2 worm cellular contexts compared by ENCODE assay signal in the genomic region with DNA sequence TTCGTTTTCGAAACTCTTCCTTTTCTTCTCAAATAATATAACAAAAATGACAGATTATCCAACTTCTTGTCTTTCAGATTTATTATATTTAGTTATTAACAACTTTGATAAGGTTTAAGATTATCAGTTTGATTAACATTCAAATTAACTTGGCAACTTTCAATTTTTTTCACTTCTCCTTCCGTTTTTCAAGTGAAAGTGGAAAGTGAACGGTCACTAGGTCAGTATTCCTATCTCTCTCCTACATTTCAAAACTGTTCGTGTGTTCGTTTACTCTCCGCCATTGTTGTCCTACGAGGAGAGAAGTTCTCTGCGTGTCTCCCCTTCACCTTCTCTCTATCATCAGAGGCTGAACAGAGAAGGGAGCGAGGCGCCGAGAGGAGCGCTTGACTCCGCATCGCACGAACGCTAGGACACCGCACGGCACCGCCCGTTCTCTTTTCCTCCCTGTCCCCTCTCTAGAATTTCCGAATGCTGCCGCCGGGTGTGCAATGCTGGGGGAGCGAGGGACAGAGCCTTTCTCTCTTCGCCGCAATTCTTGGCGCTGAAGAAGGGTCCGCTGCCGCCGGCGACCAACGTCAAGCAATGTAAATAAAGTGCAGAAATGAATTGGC.
TF ChIP-seq lines count a peak whose summit lies in the region.

No protein-coding gene starts in this region.

TF ChIP-seq in whole organism, L2 larva, 48 proteins besides CTCF, POLR2A, EP300 and RAD21 (continued from another document):
- TF ChIP-seq sem-4 (tag; optimal IDR thresholded peaks at IDR 0.05; lab: Kevin White, UChicago) (peak; percentile 2), nhr-237 (tag; optimal IDR thresholded peaks at IDR 0.05; lab: Kevin White, UChicago) (no peak), zag-1 (tag; optimal IDR thresholded peaks at IDR 0.05; lab: Kevin White, UChicago) (peak; percentile 41), nhr-129 (tag; optimal IDR thresholded peaks at IDR 0.05; lab: Kevin White, UChicago) (no peak), nhr-21 (tag; optimal IDR thresholded peaks at IDR 0.05; lab: Kevin White, UChicago) (peak; percentile 8), mdl-1 (tag; optimal IDR thresholded peaks at IDR 0.05; lab: Kevin White, UChicago) (peak; percentile 35 to 41), nhr-11 (tag; optimal IDR thresholded peaks at IDR 0.05; lab: Kevin White, UChicago) (no peak), nhr-25 (tag; optimal IDR thresholded peaks at IDR 0.05; lab: Kevin White, UChicago) (no peak), ZK546.5 (tag; optimal IDR thresholded peaks at IDR 0.05; lab: Kevin White, UChicago) (no peak), Y55F3AM.14 (GFP tag; optimal IDR thresholded peaks at IDR 0.05; lab: Kevin White, UChicago) (peak; percentile 36), ceh-16 (tag; optimal IDR thresholded peaks at IDR 0.05; lab: Kevin White, UChicago) (no peak), blmp-1 (tag; optimal IDR thresholded peaks at IDR 0.05; lab: Kevin White, UChicago; ENCODE audit: insufficient read depth) (peak; percentile 89)

TF ChIP-seq in whole organism, L4 larva, 104 proteins besides CTCF, POLR2A, EP300 and RAD21 (continued from another document):
- TF ChIP-seq zip-2 (tag; optimal IDR thresholded peaks at IDR 0.05; lab: Kevin White, UChicago) (no peak), T20F7.1 (GFP tag; optimal IDR thresholded peaks at IDR 0.05; lab: Kevin White, UChicago) (no peak), nhr-10 (tag; optimal IDR thresholded peaks at IDR 0.05; lab: Kevin White, UChicago) (no peak), daf-8 (GFP tag; IDR thresholded peaks at IDR 0.05; lab: Robert Waterston, UW) (no peak), hif-1 (tag; optimal IDR thresholded peaks at IDR 0.05; lab: Kevin White, UChicago) (peak in 1 of 2 experiments; percentile 77), lim-7 (GFP tag; IDR thresholded peaks at IDR 0.05; lab: Robert Waterston, UW) (no peak), ceh-44 (GFP tag; IDR thresholded peaks at IDR 0.05; lab: Robert Waterston, UW) (no peak), nhr-11 (tag; optimal IDR thresholded peaks at IDR 0.05; lab: Kevin White, UChicago) (no peak), daf-16 (GFP tag; optimal IDR thresholded peaks at IDR 0.05; lab: Kevin White, UChicago) (peak in 1 of 2 experiments; percentile 46), daf-16 (tag; optimal IDR thresholded peaks at IDR 0.05; lab: Kevin White, UChicago) (peak; percentile 24), lin-1 (GFP tag; IDR thresholded peaks at IDR 0.05; lab: Robert Waterston, UW) (0 out of 2 replicates have a peak, but pooled peaks have one; percentile 31), aly-2 (tag; optimal IDR thresholded peaks at IDR 0.05; lab: Kevin White, UChicago) (no peak), Y5F2A.4 (GFP tag; optimal IDR thresholded peaks at IDR 0.05; lab: Kevin White, UChicago) (no peak), dmd-9 (GFP tag; IDR thresholded peaks at IDR 0.05; lab: Robert Waterston, UW) (no peak), ceh-62 (tag; optimal IDR thresholded peaks at IDR 0.05; lab: Kevin White, UChicago) (no peak), F10B5.3 (tag; optimal IDR thresholded peaks at IDR 0.05; lab: Kevin White, UChicago) (peak; percentile 32), mdl-1 (tag; optimal IDR thresholded peaks at IDR 0.05; lab: Kevin White, UChicago) (peak; percentile 28 to 36), ztf-7 (tag; optimal IDR thresholded peaks at IDR 0.05; lab: Kevin White, UChicago) (no peak), Y75B8A.6 (GFP tag; IDR thresholded peaks at IDR 0.05; lab: Robert Waterston, UW) (no peak), madf-5 (GFP tag; IDR thresholded peaks at IDR 0.05; lab: Robert Waterston, UW) (no peak), nhr-48 (tag; optimal IDR thresholded peaks at IDR 0.05; lab: Kevin White, UChicago) (peak; percentile 44), daf-19 (GFP tag; conservative IDR thresholded peaks at IDR 0.05; lab: Robert Waterston, UW) (no peak), zfp-3 (GFP tag; conservative IDR thresholded peaks at IDR 0.05; lab: Robert Waterston, UW) (no peak), daf-12 (tag; optimal IDR thresholded peaks at IDR 0.05; lab: Kevin White, UChicago) (no peak), dmd-8 (GFP tag; IDR thresholded peaks at IDR 0.05; lab: Robert Waterston, UW) (no peak), egl-43 (GFP tag; IDR thresholded peaks at IDR 0.05; lab: Robert Waterston, UW) (peak; percentile 89), ztf-11 (tag; optimal IDR thresholded peaks at IDR 0.05; lab: Kevin White, UChicago) (no peak), pqm-1 (tag; optimal IDR thresholded peaks at IDR 0.05; lab: Kevin White, UChicago) (no peak), ama-1 (optimal IDR thresholded peaks at IDR 0.05; lab: Kevin White, UChicago) (no peak), F44E2.7 (GFP tag; IDR thresholded peaks at IDR 0.05; lab: Robert Waterston, UW) (no peak), F26F4.8 (GFP tag; conservative IDR thresholded peaks at IDR 0.05; lab: Robert Waterston, UW) (no peak), dve-1 (tag; optimal IDR thresholded peaks at IDR 0.05; lab: Kevin White, UChicago; ENCODE audit: insufficient read depth) (peak; percentile 42), tra-1 (GFP tag; IDR thresholded peaks at IDR 0.05; lab: Robert Waterston, UW) (0 out of 2 replicates have a peak, but pooled peaks have one; percentile 43), mep-1 (tag; optimal IDR thresholded peaks at IDR 0.05; lab: Kevin White, UChicago) (peak; percentile 62), dpl-1 (GFP tag; optimal IDR thresholded peaks at IDR 0.05; lab: Kevin White, UChicago) (peak; percentile 0), hmg-1.1 (GFP tag; IDR thresholded peaks at IDR 0.05; lab: Robert Waterston, UW) (peak; percentile 87), nhr-102 (tag; optimal IDR thresholded peaks at IDR 0.05; lab: Kevin White, UChicago) (no peak), pha-4 (GFP tag; IDR thresholded peaks at IDR 0.05; lab: Robert Waterston, UW) (peak; percentile 40; the same call in 1 of the 2 replicates), pha-4 (tag; optimal IDR thresholded peaks at IDR 0.05; lab: Kevin White, UChicago) (peak; percentile 20), ZK337.2 (GFP tag; IDR thresholded peaks at IDR 0.05; lab: Robert Waterston, UW) (no peak), D1046.2 (GFP tag; IDR thresholded peaks at IDR 0.05; lab: Robert Waterston, UW) (no peak), zip-11 (GFP tag; IDR thresholded peaks at IDR 0.05; lab: Robert Waterston, UW) (no peak), nhr-25 (tag; optimal IDR thresholded peaks at IDR 0.05; lab: Kevin White, UChicago; ENCODE audit: borderline replicate concordance, insufficient read depth) (no peak), ctbp-1 (GFP tag; IDR thresholded peaks at IDR 0.05; lab: Robert Waterston, UW) (0 out of 2 replicates have a peak, but pooled peaks have one; percentile 42), tag-97 (GFP tag; IDR thresholded peaks at IDR 0.05; lab: Robert Waterston, UW) (no peak), fos-1 (tag; optimal IDR thresholded peaks at IDR 0.05; lab: Kevin White, UChicago) (no peak), fkh-10 (GFP tag; optimal IDR thresholded peaks at IDR 0.05; lab: Kevin White, UChicago) (no peak), ces-1 (GFP tag; optimal IDR thresholded peaks at IDR 0.05; lab: Kevin White, UChicago) (no peak), attf-4 (tag; optimal IDR thresholded peaks at IDR 0.05; lab: Kevin White, UChicago) (no peak), ZK546.5 (tag; optimal IDR thresholded peaks at IDR 0.05; lab: Kevin White, UChicago) (no peak), nhr-42 (GFP tag; IDR thresholded peaks at IDR 0.05; lab: Robert Waterston, UW) (peak; percentile 73; the same call in 1 of the 2 replicates), Y48G9A.11 (GFP tag; IDR thresholded peaks at IDR 0.05; lab: Robert Waterston, UW) (no peak), ceh-32 (tag; optimal IDR thresholded peaks at IDR 0.05; lab: Kevin White, UChicago; ENCODE audit: poor library complexity) (peak; percentile 66), nhr-77 (tag; optimal IDR thresholded peaks at IDR 0.05; lab: Kevin White, UChicago) (no peak), unc-62 (GFP tag; optimal IDR thresholded peaks at IDR 0.05 in 1 of 2; lab: Kevin White, UChicago) (no peak), unc-62 (tag; optimal IDR thresholded peaks at IDR 0.05; lab: Kevin White, UChicago) (no peak), arid-1 (GFP tag; conservative IDR thresholded peaks at IDR 0.05; lab: Robert Waterston, UW) (no peak), nhr-28 (tag; optimal IDR thresholded peaks at IDR 0.05; lab: Kevin White, UChicago) (peak; percentile 19), lin-29 (GFP tag; IDR thresholded peaks at IDR 0.05; lab: Robert Waterston, UW) (0 out of 2 replicates have a peak, but pooled peaks have one; percentile 20), snpc-4 (tag; optimal IDR thresholded peaks at IDR 0.05; lab: Kevin White, UChicago) (no peak), hlh-11 (tag; optimal IDR thresholded peaks at IDR 0.05; lab: Kevin White, UChicago) (peak; percentile 84), rbr-2 (tag; optimal IDR thresholded peaks at IDR 0.05; lab: Kevin White, UChicago) (peak; percentile 71), dmd-6 (GFP tag; IDR thresholded peaks at IDR 0.05; lab: Robert Waterston, UW) (no peak; the same call in 1 of the 2 replicates), mxl-2 (GFP tag; conservative IDR thresholded peaks at IDR 0.05; lab: Robert Waterston, UW) (no peak), nhr-111 (GFP tag; optimal IDR thresholded peaks at IDR 0.05; lab: Kevin White, UChicago) (no peak), mes-2 (tag; optimal IDR thresholded peaks at IDR 0.05; lab: Kevin White, UChicago; ENCODE audit: poor library complexity, severe bottlenecking) (peak; percentile 70), sdz-12 (GFP tag; optimal IDR thresholded peaks at IDR 0.05; lab: Kevin White, UChicago) (no peak), php-3 (GFP tag; IDR thresholded peaks at IDR 0.05; lab: Robert Waterston, UW) (peak; percentile 40; the same call in 1 of the 2 replicates), hlh-30 (tag; optimal IDR thresholded peaks at IDR 0.05; lab: Kevin White, UChicago; ENCODE audit: insufficient read depth) (peak; percentile 51), duxl-1 (tag; optimal IDR thresholded peaks at IDR 0.05; lab: Kevin White, UChicago; ENCODE audit: poor library complexity) (peak; percentile 37), ceh-28 (tag; optimal IDR thresholded peaks at IDR 0.05; lab: Kevin White, UChicago) (no peak), egl-27 (tag; optimal IDR thresholded peaks at IDR 0.05; lab: Kevin White, UChicago) (no peak), nhr-237 (tag; optimal IDR thresholded peaks at IDR 0.05; lab: Kevin White, UChicago) (no peak), T26A8.4 (GFP tag; IDR thresholded peaks at IDR 0.05; lab: Robert Waterston, UW) (peak; percentile 59), snpc-1.2 (GFP tag; IDR thresholded peaks at IDR 0.05; lab: Robert Waterston, UW) (no peak), cey-2 (tag; optimal IDR thresholded peaks at IDR 0.05; lab: Kevin White, UChicago; ENCODE audit: borderline replicate concordance, insufficient read depth) (no peak), vab-7 (GFP tag; IDR thresholded peaks at IDR 0.05; lab: Robert Waterston, UW) (no peak), spr-3 (GFP tag; optimal IDR thresholded peaks at IDR 0.05; lab: Kevin White, UChicago) (no peak), ceh-82 (tag; optimal IDR thresholded peaks at IDR 0.05; lab: Kevin White, UChicago) (no peak), nhr-41 (GFP tag; IDR thresholded peaks at IDR 0.05; lab: Robert Waterston, UW) (no peak), jun-1 (tag; optimal IDR thresholded peaks at IDR 0.05; lab: Kevin White, UChicago) (no peak), lin-13 (GFP tag; optimal IDR thresholded peaks at IDR 0.05; lab: Kevin White, UChicago) (no peak), ceh-20 (GFP tag; IDR thresholded peaks at IDR 0.05; lab: Robert Waterston, UW) (peak; percentile 37; the same call in 1 of the 2 replicates), aha-1 (tag; lab: Kevin White, UChicago) (no peak)
